Worm (Caenorhabditis elegans): ENCODE results near the gene irld-29.
"Not testable (repeated sequence)": the region's sequence is repeated elsewhere in the genome, so short reads cannot be mapped to it uniquely, and the experiment has no call there.

- TF ChIP-seq scrt-1 (GFP tag; IDR thresholded peaks at IDR 0.05); hmg-4 (GFP tag; optimal IDR thresholded peaks at IDR 0.05); hnd-1 (tag; optimal IDR thresholded peaks at IDR 0.05); pes-1 (GFP tag; IDR thresholded peaks at IDR 0.05); ama-1 (optimal IDR thresholded peaks at IDR 0.05); ceh-36 (tag; optimal IDR thresholded peaks at IDR 0.05); F13C5.2 (tag; optimal IDR thresholded peaks at IDR 0.05); B0310.2 (tag; optimal IDR thresholded peaks at IDR 0.05); ets-7 (tag; optimal IDR thresholded peaks at IDR 0.05); tbx-37 (GFP tag; conservative IDR thresholded peaks at IDR 0.05); hmbx-1 (tag; optimal IDR thresholded peaks at IDR 0.05); tbx-11 (GFP tag; IDR thresholded peaks at IDR 0.05); tra-4 (tag; optimal IDR thresholded peaks at IDR 0.05): not testable (repeated sequence)
Measured at ce11 chrV:2331616-2332015, 6.8 kb downstream of the irld-29 start, which contains the start of gene irld-32.
